Fruit fly (Drosophila melanogaster) whole organism, wandering third instar larva: ENCODE results near the gene Smg6.

Experiments
- Abd-B ChIP-seq: fragments of >200 bp; optimal IDR thresholded peaks from 2 replicates; lab custom pipeline; 2017; ENCODE audit warnings: missing biosample characterization, missing genetic modification characterization
- CG32264 ChIP-seq: fragments of 200-800 bp; sonication (Bioruptor generic); optimal IDR thresholded peaks from 2 replicates; lab custom pipeline; 2016; ENCODE audit warnings: missing biosample characterization, missing genetic modification characterization
- CG9705 ChIP-seq: fragments of 200-800 bp; sonication (Bioruptor generic); optimal IDR thresholded peaks from 2 replicates; lab custom pipeline; 2018; ENCODE audit warnings: missing biosample characterization, mild to moderate bottlenecking, missing genetic modification characterization
- CrebA ChIP-seq: fragments of 200-800 bp; sonication (Bioruptor generic); optimal IDR thresholded peaks from 2 replicates; lab custom pipeline; 2016; ENCODE audit warnings: missing biosample characterization, mild to moderate bottlenecking, missing genetic modification characterization, borderline replicate concordance
- Dfd ChIP-seq: fragments of >200 bp; optimal IDR thresholded peaks from 2 replicates; lab custom pipeline; 2017; ENCODE audit warnings: missing biosample characterization, missing genetic modification characterization
- Dif ChIP-seq: fragments of 200-275, 200-300 bp; sonication (Bioruptor generic); optimal IDR thresholded peaks from 2 replicates; lab custom pipeline; 2018; ENCODE audit warnings: missing biosample characterization, missing genetic modification characterization; ENCODE audit not compliant: partially characterized antibody
- GATAd ChIP-seq: sonication (Bioruptor generic); optimal IDR thresholded peaks from 2 replicates; lab custom pipeline; 2016; ENCODE audit warnings: missing biosample characterization, missing genetic modification characterization
- HLH106 ChIP-seq: fragments of 200-800 bp; optimal IDR thresholded peaks from 3 replicates; lab custom pipeline; 2019; ENCODE audit warnings: missing biosample characterization, mild to moderate bottlenecking, missing genetic modification characterization, moderate library complexity
- Hnf4 ChIP-seq: fragments of 200-800 bp; sonication (Bioruptor generic); optimal IDR thresholded peaks from 2 replicates; lab custom pipeline; 2016; ENCODE audit warnings: missing biosample characterization, mild to moderate bottlenecking, missing genetic modification characterization
- Hr78 ChIP-seq: fragments of >200 bp; optimal IDR thresholded peaks from 2 replicates; lab custom pipeline; 2017; ENCODE audit warnings: missing biosample characterization, missing genetic modification characterization
- Hr83 ChIP-seq: fragments of 200-300 bp; sonication (Bioruptor generic); optimal IDR thresholded peaks from 2 replicates; lab custom pipeline; 2016; ENCODE audit warnings: missing biosample characterization, mild to moderate bottlenecking, missing genetic modification characterization, moderate library complexity; ENCODE audit not compliant: poor library complexity, severe bottlenecking
- Jra ChIP-seq: sonication (Bioruptor generic); optimal IDR thresholded peaks from 2 replicates; lab custom pipeline; 2016; ENCODE audit warnings: missing biosample characterization, missing genetic modification characterization
- Mio ChIP-seq: sonication (Bioruptor generic); optimal IDR thresholded peaks from 2 replicates; lab custom pipeline; 2016; ENCODE audit warnings: missing biosample characterization, missing genetic modification characterization
- Myc ChIP-seq: fragments of >200 bp; optimal IDR thresholded peaks from 2 replicates; lab custom pipeline; 2017
- N ChIP-seq: fragments of >200 bp; optimal IDR thresholded peaks from 2 replicates; lab custom pipeline; 2018; ENCODE audit warnings: missing biosample characterization, missing external identifiers, missing genetic modification characterization
- OdsH ChIP-seq: fragments of 200-800 bp; sonication (Bioruptor generic); optimal IDR thresholded peaks from 2 replicates; lab custom pipeline; 2016; ENCODE audit warnings: missing biosample characterization, mild to moderate bottlenecking, missing genetic modification characterization
- Rel ChIP-seq, 2 experiments: fragments of 200-800 bp; sonication (Bioruptor generic) in 1 of 2; optimal IDR thresholded peaks; 2 replicates in 1 of 2; 3 replicates in 1 of 2; lab custom pipeline; 2016 to 2019; ENCODE audit warnings: mild to moderate bottlenecking in 2 of 2, missing biosample characterization in 2 of 2, missing genetic modification characterization in 2 of 2, moderate library complexity in 1 of 2
- Sp1 ChIP-seq: fragments of 200-800 bp; sonication (Bioruptor generic); optimal IDR thresholded peaks from 3 replicates; lab custom pipeline; 2019; ENCODE audit warnings: missing biosample characterization, mild to moderate bottlenecking, missing genetic modification characterization, moderate library complexity
- br ChIP-seq: fragments of 200-800 bp; sonication (Bioruptor generic); optimal IDR thresholded peaks from 2 replicates; lab custom pipeline; 2016; ENCODE audit warnings: missing biosample characterization, missing genetic modification characterization
- brk ChIP-seq: fragments of 200-800 bp; sonication (Bioruptor generic); optimal IDR thresholded peaks from 2 replicates; lab custom pipeline; 2016; ENCODE audit warnings: missing biosample characterization, mild to moderate bottlenecking, missing genetic modification characterization
- dl ChIP-seq, 2 experiments: fragments of 175-275, 200-275 bp in 1 of 2; fragments of 200-275 bp in 1 of 2; sonication (Bioruptor generic); optimal IDR thresholded peaks; lab custom pipeline; 2018; ENCODE audit warnings: mild to moderate bottlenecking in 2 of 2, missing biosample characterization in 2 of 2, missing genetic modification characterization in 2 of 2, moderate library complexity in 2 of 2; ENCODE audit not compliant: partially characterized antibody in 2 of 2, insufficient read depth in 1 of 2
- dmrt93B ChIP-seq: fragments of 200-800 bp; sonication (Bioruptor generic); optimal IDR thresholded peaks from 2 replicates; lab custom pipeline; 2018; ENCODE audit warnings: missing biosample characterization, mild to moderate bottlenecking, missing genetic modification characterization
- dsf ChIP-seq: sonication (Bioruptor generic); optimal IDR thresholded peaks from 2 replicates; lab custom pipeline; 2016; ENCODE audit warnings: missing biosample characterization, missing genetic modification characterization, borderline replicate concordance
- ey ChIP-seq: fragments of 200-800 bp; sonication (Bioruptor generic); optimal IDR thresholded peaks from 2 replicates; lab custom pipeline; 2016; ENCODE audit warnings: missing biosample characterization, missing genetic modification characterization
- foxo ChIP-seq, 2 experiments: fragments of 200-800 bp; sonication (Bioruptor generic); optimal IDR thresholded peaks; 2 replicates in 1 of 2; 3 replicates in 1 of 2; lab custom pipeline; 2016 to 2017; ENCODE audit warnings: missing biosample characterization in 2 of 2, missing genetic modification characterization in 2 of 2
- h ChIP-seq: fragments of 200-800 bp; sonication (Bioruptor generic); optimal IDR thresholded peaks from 3 replicates; lab custom pipeline; 2016; ENCODE audit warnings: missing biosample characterization, mild to moderate bottlenecking, missing genetic modification characterization
- jim ChIP-seq: fragments of 175-275, 200-325 bp; sonication (Bioruptor generic); optimal IDR thresholded peaks from 2 replicates; lab custom pipeline; 2016; ENCODE audit warnings: missing biosample characterization, mild to moderate bottlenecking, missing genetic modification characterization
- lola ChIP-seq: fragments of >200 bp; optimal IDR thresholded peaks from 2 replicates; lab custom pipeline; 2017; ENCODE audit warnings: missing biosample characterization, missing genetic modification characterization
- pan ChIP-seq: fragments of >200 bp; optimal IDR thresholded peaks from 2 replicates; lab custom pipeline; 2017
- psq ChIP-seq: fragments of 200-800 bp; sonication (Bioruptor generic); optimal IDR thresholded peaks from 3 replicates; lab custom pipeline; 2017; ENCODE audit warnings: missing biosample characterization, mild to moderate bottlenecking, missing genetic modification characterization, moderate library complexity
- rgr ChIP-seq: fragments of 200-800 bp; sonication (Bioruptor generic); optimal IDR thresholded peaks from 3 replicates; lab custom pipeline; 2016; ENCODE audit warnings: missing biosample characterization, mild to moderate bottlenecking, missing genetic modification characterization
- sage ChIP-seq: fragments of 200-800 bp; sonication (Bioruptor generic); optimal IDR thresholded peaks from 2 replicates; lab custom pipeline; 2016; ENCODE audit warnings: missing biosample characterization, mild to moderate bottlenecking, missing genetic modification characterization
- tai ChIP-seq: sonication (Bioruptor generic); optimal IDR thresholded peaks from 2 replicates; lab custom pipeline; 2016; ENCODE audit warnings: missing biosample characterization, missing genetic modification characterization
- usp ChIP-seq: fragments of >200 bp; optimal IDR thresholded peaks from 2 replicates; lab custom pipeline; 2017; ENCODE audit warnings: missing biosample characterization, missing genetic modification characterization
- woc ChIP-seq: sonication (Bioruptor generic); optimal IDR thresholded peaks from 2 replicates; lab custom pipeline; 2016; ENCODE audit warnings: missing biosample characterization, mild to moderate bottlenecking, missing genetic modification characterization

Smg6 gene

dm6 chr3R:25054451-25055188 lies 21.4 kb upstream of the Smg6 start, which contains the start of gene CG31109 (continued):
- no peak for TF ChIP-seq psq (GFP tag; lab: Kevin White, UChicago)
- TF ChIP-seq woc (GFP tag; lab: Kevin White, UChicago): peak; percentile 7
- no peak for TF ChIP-seq br (GFP tag; lab: Kevin White, UChicago)
- no peak for TF ChIP-seq Dfd
- no peak for TF ChIP-seq usp
- no peak for TF ChIP-seq Sp1
- TF ChIP-seq Myc (lab: Kevin White, UChicago): no peak
- TF ChIP-seq CrebA (GFP tag; lab: Kevin White, UChicago): no peak
- peak; percentile 55 for TF ChIP-seq rgr (GFP tag; lab: Kevin White, UChicago)
- TF ChIP-seq h: peak; percentile 18
- TF ChIP-seq lola (GFP tag; lab: Kevin White, UChicago): no peak
- TF ChIP-seq Hr83 (GFP tag; lab: Kevin White, UChicago): peak; percentile 41
- TF ChIP-seq N (GFP tag; lab: Kevin White, UChicago): no peak
- no peak for TF ChIP-seq ey (GFP tag; lab: Kevin White, UChicago)
- peak; percentile 31 for TF ChIP-seq HLH106 (tag; lab: Kevin White, UChicago)
- no peak for TF ChIP-seq pan (lab: Kevin White, UChicago)

- TF ChIP-seq h (peak; percentile 24), N (GFP tag; lab: Kevin White, UChicago) (no peak)
These were observed 18.3 kb upstream of the Smg6 start for dm6 chr3R:25051441-25052097.

dm6 chr3R:25050649-25051048 lies 17.4 kb upstream of the Smg6 start:
- TF ChIP-seq dsf (GFP tag; lab: Kevin White, UChicago) (no peak), GATAd (GFP tag; lab: Kevin White, UChicago) (no peak), dmrt93B (no peak), pan (lab: Kevin White, UChicago) (no peak), h (no peak), OdsH (GFP tag; lab: Kevin White, UChicago) (no peak), sage (GFP tag; lab: Kevin White, UChicago) (no peak), dl (GFP tag; optimal IDR thresholded peaks at IDR 0.05; lab: Kevin White, UChicago; ENCODE audit: insufficient read depth in 1 of 2, partially characterized antibody in 2 of 2) (no peak), Jra (GFP tag; lab: Kevin White, UChicago) (no peak), CrebA (GFP tag; lab: Kevin White, UChicago) (no peak), woc (GFP tag; lab: Kevin White, UChicago) (no peak), brk (no peak), Mio (GFP tag; lab: Kevin White, UChicago) (no peak), foxo (GFP tag; optimal IDR thresholded peaks at IDR 0.05; lab: Kevin White, UChicago) (no peak), Hr78 (GFP tag; lab: Kevin White, UChicago) (no peak)

dm6 chr3R:25049742-25050517 lies 16.7 kb upstream of the Smg6 start:
- TF ChIP-seq brk (peak; percentile 88), CG9705 (peak; percentile 30), CG32264 (GFP tag; lab: Kevin White, UChicago) (no peak), CrebA (GFP tag; lab: Kevin White, UChicago) (no peak), Jra (GFP tag; lab: Kevin White, UChicago) (peak; percentile 79), N (GFP tag; lab: Kevin White, UChicago) (peak; percentile 82), lola (GFP tag; lab: Kevin White, UChicago) (no peak), sage (GFP tag; lab: Kevin White, UChicago) (peak; percentile 84), jim (GFP tag; lab: Kevin White, UChicago) (peak; percentile 61), psq (GFP tag; lab: Kevin White, UChicago) (peak; percentile 41), h (peak; percentile 71), dmrt93B (no peak), rgr (GFP tag; lab: Kevin White, UChicago) (peak; percentile 61), foxo (GFP tag; optimal IDR thresholded peaks at IDR 0.05; lab: Kevin White, UChicago) (peak; percentile 29 to 48), ey (GFP tag; lab: Kevin White, UChicago) (peak; percentile 40), OdsH (GFP tag; lab: Kevin White, UChicago) (peak; percentile 16), Sp1 (peak; percentile 50), Abd-B (GFP tag; lab: Kevin White, UChicago) (no peak), Rel (GFP tag; optimal IDR thresholded peaks at IDR 0.05; lab: Kevin White, UChicago) (peak; percentile 80), Rel (tag; optimal IDR thresholded peaks at IDR 0.05; lab: Kevin White, UChicago) (peak; percentile 97), dl (GFP tag; optimal IDR thresholded peaks at IDR 0.05; lab: Kevin White, UChicago; ENCODE audit: insufficient read depth in 1 of 2, partially characterized antibody in 2 of 2) (peak; percentile 63 to 78), dsf (GFP tag; lab: Kevin White, UChicago) (peak; percentile 22), Dif (GFP tag; lab: Kevin White, UChicago) (peak; percentile 88), br (GFP tag; lab: Kevin White, UChicago) (peak; percentile 19), Hr83 (GFP tag; lab: Kevin White, UChicago) (peak; percentile 47), Mio (GFP tag; lab: Kevin White, UChicago) (no peak), HLH106 (tag; lab: Kevin White, UChicago) (peak; percentile 39), Hnf4 (GFP tag; lab: Kevin White, UChicago) (peak; percentile 55), GATAd (GFP tag; lab: Kevin White, UChicago) (no peak), Myc (lab: Kevin White, UChicago) (no peak), tai (GFP tag; lab: Kevin White, UChicago) (peak; percentile 75), usp (no peak)
